Fruit fly (Drosophila melanogaster): ENCODE measurements around the gene Nplp4.
A peak's percentile ranks its signal among the peaks of the same experiment; 100 is the strongest.

The Nplp4 gene

dm6 chr2L:1959420-1959819, 48.8 kb upstream of the Nplp4 start (continued):
- no peak for TF ChIP-seq mld (GFP tag; IDR thresholded peaks at IDR 0.05; ENCODE audit: partially characterized antibody)
- no peak for TF ChIP-seq CG7786 (GFP tag; optimal IDR thresholded peaks at IDR 0.05)
- TF ChIP-seq CG12104 (GFP tag; optimal IDR thresholded peaks at IDR 0.05), result no peak
- no peak for TF ChIP-seq gcm2 (GFP tag; optimal IDR thresholded peaks at IDR 0.05)
- TF ChIP-seq CG17385 (GFP tag; optimal IDR thresholded peaks at IDR 0.05), result peak; percentile 10
- peak; percentile 19 for TF ChIP-seq CG10979 (tag; optimal IDR thresholded peaks at IDR 0.05)
- no peak for TF ChIP-seq CG17912 (GFP tag; optimal IDR thresholded peaks at IDR 0.05)
- TF ChIP-seq ttk (GFP tag; IDR thresholded peaks at IDR 0.05), result 0 out of 2 replicates have a peak, but pooled peaks have one; percentile 12
- TF ChIP-seq MTF-1 (GFP tag; optimal IDR thresholded peaks at IDR 0.05; ENCODE audit: borderline replicate concordance), result no peak
- no peak for TF ChIP-seq fd102C (GFP tag; optimal IDR thresholded peaks at IDR 0.05)
- no peak for TF ChIP-seq CG4360 (GFP tag; IDR thresholded peaks at IDR 0.05)
- no peak for TF ChIP-seq Poxn (GFP tag; IDR thresholded peaks at IDR 0.05)
- peak; percentile 0 for TF ChIP-seq CG2712 (tag; optimal IDR thresholded peaks at IDR 0.05)
- no peak for TF ChIP-seq Eip74EF (GFP tag; optimal IDR thresholded peaks at IDR 0.05)
- TF ChIP-seq Oli (tag; optimal IDR thresholded peaks at IDR 0.05), result peak; percentile 11
- no peak for TF ChIP-seq CG5180 (GFP tag; optimal IDR thresholded peaks at IDR 0.05)
- 0 out of 2 replicates have a peak, but pooled peaks have one; percentile 9 for TF ChIP-seq Rfx (GFP tag; IDR thresholded peaks at IDR 0.05)
- peak; percentile 42 for TF ChIP-seq lmd (GFP tag; IDR thresholded peaks at IDR 0.05)
- TF ChIP-seq row (GFP tag; IDR thresholded peaks at IDR 0.05), result peak; percentile 63
- no peak for TF ChIP-seq CG6765 (GFP tag; optimal IDR thresholded peaks at IDR 0.05)
- no peak for TF ChIP-seq stwl (tag; optimal IDR thresholded peaks at IDR 0.05)
- peak; percentile 36; the same call in 1 of the 2 replicates for TF ChIP-seq sob (GFP tag; IDR thresholded peaks at IDR 0.05)
- no peak for TF ChIP-seq kni (GFP tag; optimal IDR thresholded peaks at IDR 0.05)
- TF ChIP-seq Hr39 (optimal IDR thresholded peaks at IDR 0.05), result no peak
- no peak for TF ChIP-seq CG3163 (GFP tag; optimal IDR thresholded peaks at IDR 0.05)
- TF ChIP-seq odd (GFP tag; optimal IDR thresholded peaks at IDR 0.05), result no peak
- no peak for TF ChIP-seq CG17802 (tag; optimal IDR thresholded peaks at IDR 0.05)
- TF ChIP-seq CG17186 (GFP tag; optimal IDR thresholded peaks at IDR 0.05), result no peak
- no peak for TF ChIP-seq ERR (GFP tag; optimal IDR thresholded peaks at IDR 0.05)
- no peak for TF ChIP-seq pan (optimal IDR thresholded peaks at IDR 0.05)
- no peak for TF ChIP-seq pan (GFP tag; optimal IDR thresholded peaks at IDR 0.05 in 1 of 2, IDR thresholded peaks at IDR 0.05 in 1 of 2)
- no peak for TF ChIP-seq bigmax (GFP tag; optimal IDR thresholded peaks at IDR 0.05)
- TF ChIP-seq bbx (GFP tag; IDR thresholded peaks at IDR 0.05; ENCODE audit: partially characterized antibody), result no peak
- no peak for TF ChIP-seq D19B (GFP tag; optimal IDR thresholded peaks at IDR 0.05)
- TF ChIP-seq CG12155 (GFP tag; optimal IDR thresholded peaks at IDR 0.05), result no peak
- TF ChIP-seq CG18599 (GFP tag; optimal IDR thresholded peaks at IDR 0.05), result peak; percentile 8
- no peak for TF ChIP-seq mam (GFP tag; optimal IDR thresholded peaks at IDR 0.05)
- TF ChIP-seq ci (GFP tag; IDR thresholded peaks at IDR 0.05), result peak; percentile 55; the same call in 1 of the 3 replicates
- TF ChIP-seq ATbp (GFP tag; optimal IDR thresholded peaks at IDR 0.05), result peak; percentile 47
- TF ChIP-seq CG1602 (GFP tag; optimal IDR thresholded peaks at IDR 0.05), result no peak
- TF ChIP-seq CG6254 (GFP tag; optimal IDR thresholded peaks at IDR 0.05), result no peak
- TF ChIP-seq CG15269 (tag; optimal IDR thresholded peaks at IDR 0.05), result no peak
- TF ChIP-seq CG7556 (GFP tag; optimal IDR thresholded peaks at IDR 0.05), result peak; percentile 4

All from whole organism, embryonic.